Worm (Caenorhabditis elegans): Measurements from ENCODE around the gene hst-3.1.

Gene hst-3.1

DNA sequence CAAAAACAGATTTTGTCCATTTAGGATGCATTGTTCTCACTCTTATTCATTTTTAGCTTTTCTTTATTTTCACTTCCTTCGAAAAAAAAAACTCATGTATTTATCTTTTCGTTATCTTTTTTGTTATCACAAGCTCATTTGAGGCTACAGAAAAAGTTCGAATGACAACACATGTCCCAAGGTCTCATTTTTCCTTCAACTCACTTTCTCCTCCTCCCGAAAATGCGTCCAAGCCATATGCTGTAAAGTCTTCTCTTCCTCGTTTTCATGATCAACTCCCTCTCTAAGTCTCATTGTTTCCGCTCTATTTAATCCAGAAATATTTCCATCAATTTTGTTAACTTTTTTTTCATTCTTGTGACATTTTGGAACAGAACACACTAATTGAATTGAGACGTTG lies 12.3 kb upstream of the hst-3.1 start:
- TF ChIP-seq rnt-1 (tag; optimal IDR thresholded peaks at IDR 0.05), result peak; percentile 41
- no peak for TF ChIP-seq mdl-1 (tag; optimal IDR thresholded peaks at IDR 0.05)
- peak; percentile 54 for TF ChIP-seq unc-130 (tag; optimal IDR thresholded peaks at IDR 0.05)
- TF ChIP-seq hpl-2 (GFP tag; optimal IDR thresholded peaks at IDR 0.05), result no peak
- TF ChIP-seq blmp-1 (tag; optimal IDR thresholded peaks at IDR 0.05), result peak; percentile 45
- peak; percentile 70 for TF ChIP-seq lin-14 (GFP tag; optimal IDR thresholded peaks at IDR 0.05)
- peak; percentile 20 for TF ChIP-seq snu-23 (GFP tag; optimal IDR thresholded peaks at IDR 0.05)
- TF ChIP-seq lsy-2 (tag; optimal IDR thresholded peaks at IDR 0.05), result peak; percentile 4 to 35
- no peak for TF ChIP-seq unc-30 (tag; optimal IDR thresholded peaks at IDR 0.05)
- no peak for TF ChIP-seq lin-35 (GFP tag; optimal IDR thresholded peaks at IDR 0.05)
- no peak for TF ChIP-seq mab-9 (GFP tag; IDR thresholded peaks at IDR 0.05)
- TF ChIP-seq nhr-71 (tag; optimal IDR thresholded peaks at IDR 0.05), result peak; percentile 48

DNA sequence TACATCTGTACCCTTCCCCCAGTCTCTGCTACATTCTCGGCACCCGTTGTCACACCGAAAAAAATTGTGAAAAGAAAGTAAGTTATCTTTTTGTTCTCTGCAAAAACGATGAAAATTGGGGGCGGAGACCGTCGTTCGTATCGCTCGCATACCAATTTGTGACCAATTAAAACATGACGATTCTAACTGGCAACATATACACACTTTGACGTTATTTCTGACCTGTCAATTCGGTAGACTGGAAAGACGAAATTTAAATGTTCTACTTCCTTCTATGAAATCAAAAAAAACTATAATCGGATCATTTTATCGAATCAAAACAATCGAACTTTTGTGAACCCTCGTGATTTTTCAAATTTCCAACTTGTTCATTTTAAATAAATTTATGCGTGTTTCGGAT lies 11.5 kb upstream of the hst-3.1 start:
- TF ChIP-seq lir-3 (tag; optimal IDR thresholded peaks at IDR 0.05; ENCODE audit: poor library complexity), result no peak
- no peak for TF ChIP-seq fos-1 (tag; optimal IDR thresholded peaks at IDR 0.05)
- TF ChIP-seq dpl-1 (GFP tag; optimal IDR thresholded peaks at IDR 0.05), result no peak
- TF ChIP-seq blmp-1 (tag; optimal IDR thresholded peaks at IDR 0.05), result no peak
- TF ChIP-seq lin-14 (GFP tag; optimal IDR thresholded peaks at IDR 0.05), result no peak
- TF ChIP-seq ama-1 (optimal IDR thresholded peaks at IDR 0.05), result no peak
- no peak for TF ChIP-seq elt-2 (tag; optimal IDR thresholded peaks at IDR 0.05)
- no peak for TF ChIP-seq ces-1 (GFP tag; optimal IDR thresholded peaks at IDR 0.05)
- TF ChIP-seq irx-1 (tag; optimal IDR thresholded peaks at IDR 0.05), result no peak
- no peak for TF ChIP-seq dsc-1 (tag; optimal IDR thresholded peaks at IDR 0.05)
- TF ChIP-seq lin-35 (GFP tag; optimal IDR thresholded peaks at IDR 0.05), result no peak
- no peak for TF ChIP-seq hlh-4 (tag; optimal IDR thresholded peaks at IDR 0.05)
- TF ChIP-seq nhr-11 (tag; optimal IDR thresholded peaks at IDR 0.05), result no peak

DNA sequence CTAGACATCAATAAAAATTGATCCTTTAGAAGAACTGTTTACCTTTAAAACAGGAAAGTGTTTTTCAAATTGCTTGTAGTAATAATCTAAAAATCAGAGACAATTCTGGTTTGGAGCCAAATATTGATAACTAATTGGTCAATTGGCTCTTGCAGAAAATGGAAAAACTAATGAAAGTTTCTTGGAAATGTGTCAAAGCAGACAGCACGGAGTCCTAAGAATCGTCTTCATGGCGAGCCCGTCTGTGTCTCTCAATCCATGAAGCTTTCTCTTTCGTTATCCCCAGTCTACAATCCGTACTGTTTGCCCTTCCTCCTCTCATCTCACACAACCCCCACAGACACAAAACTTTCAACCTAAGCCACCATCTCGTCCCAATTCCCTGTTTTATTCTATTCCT lies 10.5 kb upstream of the hst-3.1 start, which contains the start of gene F40H3.1:
Gene F40H3.1 (plus strand): TSS at position 301 of the 400 bp plus-strand sequence.
- TF ChIP-seq ceh-90 (tag; optimal IDR thresholded peaks at IDR 0.05) (no peak), unc-130 (tag; optimal IDR thresholded peaks at IDR 0.05) (no peak), nhr-77 (tag; optimal IDR thresholded peaks at IDR 0.05) (no peak), C16A3.4 (tag; optimal IDR thresholded peaks at IDR 0.05) (no peak), mep-1 (tag; optimal IDR thresholded peaks at IDR 0.05) (no peak), efl-1 (optimal IDR thresholded peaks at IDR 0.05) (no peak), efl-1 (GFP tag; optimal IDR thresholded peaks at IDR 0.05 in 1 of 2) (no peak), ceh-88 (GFP tag; IDR thresholded peaks at IDR 0.05) (no peak), aly-2 (tag; optimal IDR thresholded peaks at IDR 0.05) (no peak), pqm-1 (tag; optimal IDR thresholded peaks at IDR 0.05) (no peak), egl-27 (tag; optimal IDR thresholded peaks at IDR 0.05) (no peak)

DNA sequence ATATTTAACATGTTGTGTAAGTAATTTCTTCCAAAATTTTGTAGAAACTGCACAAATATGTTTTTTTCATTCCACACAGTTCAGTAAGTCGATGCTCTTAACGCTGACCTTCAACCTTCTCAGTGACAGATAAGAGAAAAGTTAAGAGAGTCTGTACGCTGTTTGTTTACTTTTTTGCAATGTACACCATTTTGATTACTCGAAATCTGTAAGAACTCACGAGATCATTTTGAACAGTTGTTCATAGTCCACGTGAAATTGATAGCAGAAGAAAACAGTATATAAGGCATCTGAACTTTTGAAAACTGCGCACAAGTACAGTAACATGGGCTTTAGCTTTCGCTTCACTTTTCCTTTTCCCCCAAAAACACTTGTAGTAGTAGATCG lies 9.7 kb upstream of the hst-3.1 start:
- TF ChIP-seq sptf-1 (tag; optimal IDR thresholded peaks at IDR 0.05) (no peak), F16B12.6 (tag; optimal IDR thresholded peaks at IDR 0.05) (no peak), lin-13 (GFP tag; optimal IDR thresholded peaks at IDR 0.05) (no peak), snpc-4 (tag; optimal IDR thresholded peaks at IDR 0.05) (no peak), hlh-17 (GFP tag; optimal IDR thresholded peaks at IDR 0.05; ENCODE audit: borderline replicate concordance) (no peak), tbx-2 (tag; optimal IDR thresholded peaks at IDR 0.05) (no peak), egl-27 (tag; optimal IDR thresholded peaks at IDR 0.05) (no peak), fkh-8 (tag; optimal IDR thresholded peaks at IDR 0.05) (no peak), fkh-10 (GFP tag; optimal IDR thresholded peaks at IDR 0.05) (no peak), nhr-19 (GFP tag; conservative IDR thresholded peaks at IDR 0.05) (no peak), lir-3 (tag; optimal IDR thresholded peaks at IDR 0.05; ENCODE audit: poor library complexity) (no peak), mdl-1 (tag; optimal IDR thresholded peaks at IDR 0.05) (no peak), lin-39 (tag; optimal IDR thresholded peaks at IDR 0.05) (no peak), sox-4 (tag; optimal IDR thresholded peaks at IDR 0.05) (no peak), mep-1 (tag; optimal IDR thresholded peaks at IDR 0.05) (no peak)

Measured in whole organism, L1 larva.